Fruit fly (Drosophila melanogaster): ENCODE data around the gene mRpS22.

Gene mRpS22

dm6 chr3R:27946555-27947204, 30.0 kb downstream of the mRpS22 start (continued):
- TF ChIP-seq PHDP (tag; optimal IDR thresholded peaks at IDR 0.05), result peak; percentile 41
- TF ChIP-seq grn (GFP tag; optimal IDR thresholded peaks at IDR 0.05), result no peak
- peak; percentile 11; the same call in 1 of the 2 replicates for TF ChIP-seq E2f2 (GFP tag; IDR thresholded peaks at IDR 0.05)
- no peak for TF ChIP-seq CG8290 (GFP tag; optimal IDR thresholded peaks at IDR 0.05)
- TF ChIP-seq CG8290 (tag; optimal IDR thresholded peaks at IDR 0.05), result peak; percentile 35 to 44
- TF ChIP-seq CG10366 (GFP tag; IDR thresholded peaks at IDR 0.05), result no peak; the same call in 1 of the 2 replicates
- peak; percentile 24 for TF ChIP-seq CG2875 (GFP tag; optimal IDR thresholded peaks at IDR 0.05)
- TF ChIP-seq ci (GFP tag; IDR thresholded peaks at IDR 0.05), result 0 out of 3 replicates have a peak, but pooled peaks have one; percentile 49
- 0 out of 2 replicates have a peak, but pooled peaks have one; percentile 42 for TF ChIP-seq Awh (GFP tag; IDR thresholded peaks at IDR 0.05)
- TF ChIP-seq sc (optimal IDR thresholded peaks at IDR 0.05), result no peak
- no peak for TF ChIP-seq sc (GFP tag; optimal IDR thresholded peaks at IDR 0.05)
- TF ChIP-seq CG17612 (GFP tag; IDR thresholded peaks at IDR 0.05), result no peak
- no peak for TF ChIP-seq pzg (GFP tag; optimal IDR thresholded peaks at IDR 0.05)
- no peak for TF ChIP-seq Tbp (GFP tag; optimal IDR thresholded peaks at IDR 0.05)
- TF ChIP-seq zen (tag; optimal IDR thresholded peaks at IDR 0.05), result no peak
- TF ChIP-seq Sox102F (GFP tag; optimal IDR thresholded peaks at IDR 0.05), result no peak
- TF ChIP-seq croc (GFP tag; conservative IDR thresholded peaks at IDR 0.05), result no peak
- peak; percentile 47 for TF ChIP-seq sens (GFP tag)
- TF ChIP-seq HHEX (GFP tag; optimal IDR thresholded peaks at IDR 0.05), result peak; percentile 38
- peak; percentile 55 for TF ChIP-seq HLHmδ (GFP tag; optimal IDR thresholded peaks at IDR 0.05)
- TF ChIP-seq CG10543 (GFP tag; optimal IDR thresholded peaks at IDR 0.05), result peak; percentile 51
- no peak for TF ChIP-seq CG14965 (GFP tag; optimal IDR thresholded peaks at IDR 0.05; ENCODE audit: borderline replicate concordance)
- peak in 1 of 3 experiments; percentile 10 for TF ChIP-seq lola (GFP tag; optimal IDR thresholded peaks at IDR 0.05)
- peak; percentile 87 for TF ChIP-seq twi (tag; optimal IDR thresholded peaks at IDR 0.05)
- peak; percentile 2 for TF ChIP-seq CG13424 (tag; optimal IDR thresholded peaks at IDR 0.05)
- TF ChIP-seq ATbp (GFP tag; optimal IDR thresholded peaks at IDR 0.05), result peak; percentile 71
- TF ChIP-seq pros (GFP tag; optimal IDR thresholded peaks at IDR 0.05), result peak; percentile 13
- TF ChIP-seq bsh (GFP tag; optimal IDR thresholded peaks at IDR 0.05), result peak in 1 of 2 experiments; percentile 46
- TF ChIP-seq YL-1 (GFP tag; optimal IDR thresholded peaks at IDR 0.05), result peak; percentile 24
- peak; percentile 35 for TF ChIP-seq CG2678 (tag; optimal IDR thresholded peaks at IDR 0.05)
- peak; percentile 1 for TF ChIP-seq CG12219 (GFP tag; optimal IDR thresholded peaks at IDR 0.05)
- peak; percentile 31; the same call in 1 of the 2 replicates for TF ChIP-seq CG4360 (GFP tag; IDR thresholded peaks at IDR 0.05)
- peak; percentile 31 for TF ChIP-seq Fer1 (GFP tag; optimal IDR thresholded peaks at IDR 0.05)
- no peak for TF ChIP-seq CG34422 (GFP tag; IDR thresholded peaks at IDR 0.05)
- 0 out of 4 replicates have a peak, but pooled peaks have one; percentile 7 for TF ChIP-seq chinmo (GFP tag; IDR thresholded peaks at IDR 0.05; ENCODE audit: partially characterized antibody)
- peak; percentile 10 for TF ChIP-seq pfk (GFP tag; optimal IDR thresholded peaks at IDR 0.05)
- TF ChIP-seq fd96Cb (tag; optimal IDR thresholded peaks at IDR 0.05), result no peak
- TF ChIP-seq Deaf1 (tag; optimal IDR thresholded peaks at IDR 0.05), result no peak
- peak; percentile 91 for TF ChIP-seq bigmax (GFP tag; optimal IDR thresholded peaks at IDR 0.05)
- TF ChIP-seq ro (GFP tag; IDR thresholded peaks at IDR 0.05), result no peak
- TF ChIP-seq CG6791 (GFP tag; IDR thresholded peaks at IDR 0.05; ENCODE audit: partially characterized antibody), result no peak
- TF ChIP-seq cwo (GFP tag; optimal IDR thresholded peaks at IDR 0.05), result peak; percentile 82
- TF ChIP-seq CG15601 (tag; optimal IDR thresholded peaks at IDR 0.05), result peak; percentile 77
- TF ChIP-seq CG11504 (tag; optimal IDR thresholded peaks at IDR 0.05), result no peak
- peak; percentile 11 for TF ChIP-seq gcm (GFP tag; optimal IDR thresholded peaks at IDR 0.05)
- 0 out of 2 replicates have a peak, but pooled peaks have one; percentile 11 for TF ChIP-seq HLH3B (GFP tag; IDR thresholded peaks at IDR 0.05)
- TF ChIP-seq CG7987 (GFP tag; optimal IDR thresholded peaks at IDR 0.05), result peak; percentile 22
- TF ChIP-seq lab (GFP tag; optimal IDR thresholded peaks at IDR 0.05), result peak; percentile 5

All from whole organism, embryonic.